Worm (Caenorhabditis elegans) whole organism, L3 larva: ENCODE results near the gene sre-27.

Experiments
- R02D3.7 ChIP-seq: fragments of 150-350 bp; optimal IDR thresholded peaks from 2 replicates; lab custom pipeline; 2014; ENCODE audit warnings: missing biosample characterization, missing genetic modification characterization
- ceh-82 ChIP-seq: fragments of 150-350 bp; optimal IDR thresholded peaks from 2 replicates; lab custom pipeline; 2014; ENCODE audit warnings: missing biosample characterization, missing genetic modification characterization
- lin-15B ChIP-seq: fragments of 150-350 bp; optimal IDR thresholded peaks from 2 replicates; lab custom pipeline; 2014; ENCODE audit warnings: missing biosample characterization, missing genetic modification characterization
- tbx-2 ChIP-seq: sonication (generic microtip); optimal IDR thresholded peaks from 2 replicates; lab custom pipeline; 2016; ENCODE audit warnings: mild to moderate bottlenecking, missing genetic modification characterization, missing compliant biosample characterization

- TF ChIP-seq ceh-82 (no peak), R02D3.7 (no peak), tbx-2 (tag; lab: Kevin White, UChicago) (no peak), lin-15B (no peak)
Observed at ce11 chrII:12406394-12406793, 11.0 kb downstream of the sre-27 start, which contains the start of gene sre-30.
